Fruit fly (Drosophila melanogaster) whole organism, embryonic: ENCODE results near the gene CG10970.

Source experiments
- CG10431 ChIP-seq: fragments of 200-800 bp; sonication (Bioruptor generic); optimal IDR thresholded peaks from 3 replicates; lab custom pipeline; 2018; ENCODE audit warnings: missing biosample characterization, mild to moderate bottlenecking, missing genetic modification characterization
- CG12942 ChIP-seq: fragments of 200-800 bp; sonication (Bioruptor generic); optimal IDR thresholded peaks from 3 replicates; lab custom pipeline; 2016; ENCODE audit warnings: missing biosample characterization, missing genetic modification characterization
- CG15479 ChIP-seq: fragments of 200-800 bp; sonication (Bioruptor generic); optimal IDR thresholded peaks from 3 replicates; lab custom pipeline; 2019; ENCODE audit warnings: missing biosample characterization, mild to moderate bottlenecking, missing genetic modification characterization, moderate library complexity
- CG15696 ChIP-seq: fragments of 200-800 bp; sonication (Bioruptor generic); optimal IDR thresholded peaks from 2 replicates; lab custom pipeline; 2019; ENCODE audit warnings: missing biosample characterization, mild to moderate bottlenecking, missing genetic modification characterization, moderate library complexity
- CG1603 ChIP-seq: fragments of 200-800 bp; sonication (Bioruptor generic); optimal IDR thresholded peaks from 2 replicates; lab custom pipeline; 2019; ENCODE audit warnings: missing biosample characterization, mild to moderate bottlenecking, missing genetic modification characterization, moderate library complexity
- CG17328 ChIP-seq: fragments of 200-800 bp; sonication (Bioruptor generic); IDR thresholded peaks from 2 replicates; pipeline ENCODE4 v1.3.6; 2022; ENCODE audit warnings: missing biosample characterization, missing genetic modification characterization
- CG18764 ChIP-seq: fragments of 200-800 bp; sonication (Bioruptor generic); optimal IDR thresholded peaks from 3 replicates; lab custom pipeline; 2016; ENCODE audit warnings: missing biosample characterization, missing genetic modification characterization
- CG2889 ChIP-seq: fragments of 200-800 bp; sonication (Bioruptor generic); IDR thresholded peaks from 3 replicates; pipeline ENCODE4 v1.3.6; 2022; ENCODE audit warnings: missing biosample characterization, missing genetic modification characterization
- CG30403 ChIP-seq: fragments of 200-800 bp; sonication (Bioruptor generic); optimal IDR thresholded peaks from 3 replicates; lab custom pipeline; 2016; ENCODE audit warnings: missing biosample characterization, missing genetic modification characterization
- CG33213 ChIP-seq: fragments of 200-800 bp; sonication (Bioruptor generic); optimal IDR thresholded peaks from 3 replicates; lab custom pipeline; 2016; ENCODE audit warnings: missing biosample characterization, missing genetic modification characterization
- CG3407 ChIP-seq: fragments of 200-800 bp; sonication (Bioruptor generic); optimal IDR thresholded peaks from 2 replicates; lab custom pipeline; 2018; ENCODE audit warnings: missing biosample characterization, mild to moderate bottlenecking, missing genetic modification characterization
- CG34422 ChIP-seq: fragments of 200-800 bp; sonication (Bioruptor generic); IDR thresholded peaks from 3 replicates; pipeline ENCODE4 v1.3.6; 2022; ENCODE audit warnings: missing biosample characterization, missing genetic modification characterization
- CG4854 ChIP-seq: fragments of 200-800 bp; sonication (Bioruptor generic); optimal IDR thresholded peaks from 2 replicates; lab custom pipeline; 2016; ENCODE audit warnings: missing biosample characterization, missing genetic modification characterization, inconsistent platforms
- CG8765 ChIP-seq: fragments of 200-800 bp; sonication (Bioruptor generic); IDR thresholded peaks from 2 replicates; pipeline ENCODE4 v1.3.6; 2022; ENCODE audit warnings: missing biosample characterization, missing genetic modification characterization
- CG9932 ChIP-seq: fragments of 200-800 bp; sonication (Bioruptor generic); IDR thresholded peaks from 2 replicates; pipeline ENCODE4 v1.3.6; 2022; ENCODE audit warnings: missing biosample characterization, missing genetic modification characterization
- CHES-1-like ChIP-seq: fragments of 200-800 bp; sonication (Bioruptor generic); optimal IDR thresholded peaks from 2 replicates; lab custom pipeline; 2016; ENCODE audit warnings: missing biosample characterization, missing genetic modification characterization
- Dll ChIP-seq: fragments of 200-800 bp; sonication (Bioruptor generic); IDR thresholded peaks from 4 replicates; pipeline ENCODE4 v1.3.6; 2022; ENCODE audit warnings: missing biosample characterization, missing genetic modification characterization; ENCODE audit not compliant: partially characterized antibody
- ERR ChIP-seq: fragments of 200-800 bp; sonication (Bioruptor generic); optimal IDR thresholded peaks from 2 replicates; lab custom pipeline; 2016; ENCODE audit warnings: missing biosample characterization, missing genetic modification characterization
- Fer3 ChIP-seq: fragments of 200-800 bp; sonication (Bioruptor generic); optimal IDR thresholded peaks from 2 replicates; lab custom pipeline; 2018; ENCODE audit warnings: missing biosample characterization, mild to moderate bottlenecking, missing genetic modification characterization, moderate library complexity
- HmgZ ChIP-seq: fragments of 200-800 bp; sonication (Bioruptor generic); optimal IDR thresholded peaks from 2 replicates; lab custom pipeline; 2018; ENCODE audit warnings: missing biosample characterization, mild to moderate bottlenecking, missing genetic modification characterization
- Hr3 ChIP-seq: fragments of 200-800 bp; sonication (Bioruptor generic); optimal IDR thresholded peaks from 3 replicates; lab custom pipeline; 2016; ENCODE audit warnings: missing biosample characterization, missing genetic modification characterization
- MTF-1 ChIP-seq: fragments of 200-800 bp; sonication (Bioruptor generic); optimal IDR thresholded peaks from 2 replicates; lab custom pipeline; 2018; ENCODE audit warnings: missing biosample characterization, mild to moderate bottlenecking, missing genetic modification characterization, borderline replicate concordance
- Nf-YC ChIP-seq: fragments of 200-800 bp; optimal IDR thresholded peaks from 3 replicates; lab custom pipeline; 2019; ENCODE audit warnings: missing biosample characterization, mild to moderate bottlenecking, missing genetic modification characterization, moderate library complexity
- Sox100B ChIP-seq: fragments of 200-800 bp; sonication (Bioruptor generic); optimal IDR thresholded peaks from 3 replicates; lab custom pipeline; 2018; ENCODE audit warnings: missing biosample characterization, mild to moderate bottlenecking, missing genetic modification characterization
- TFAM ChIP-seq: fragments of 200-800 bp; sonication (Bioruptor generic); optimal IDR thresholded peaks from 2 replicates; lab custom pipeline; 2017; ENCODE audit warnings: missing biosample characterization, missing genetic modification characterization, inconsistent platforms
- Taf1 ChIP-seq: fragments of 200-800 bp; sonication (Bioruptor generic); IDR thresholded peaks from 2 replicates; pipeline ENCODE4 v1.3.6; 2022; ENCODE audit warnings: missing biosample characterization, missing genetic modification characterization
- amos ChIP-seq: fragments of 200-800 bp; sonication (Bioruptor generic); IDR thresholded peaks from 2 replicates; pipeline ENCODE4 v1.3.6; 2022; ENCODE audit warnings: missing biosample characterization, missing genetic modification characterization; ENCODE audit not compliant: partially characterized antibody
- ase ChIP-seq: fragments of 200-800 bp; sonication (Bioruptor generic); IDR thresholded peaks from 3 replicates; pipeline ENCODE4 v1.3.6; 2022; ENCODE audit warnings: missing biosample characterization, missing genetic modification characterization
- br ChIP-seq: fragments of >200 bp; optimal IDR thresholded peaks from 2 replicates; lab custom pipeline; 2017
- dmrt11E ChIP-seq: fragments of 200-800 bp; sonication (Bioruptor generic); optimal IDR thresholded peaks from 3 replicates; lab custom pipeline; 2018; ENCODE audit warnings: missing biosample characterization, mild to moderate bottlenecking, missing genetic modification characterization, moderate library complexity
- gcm2 ChIP-seq: fragments of 200-800 bp; sonication (Bioruptor generic); optimal IDR thresholded peaks from 2 replicates; lab custom pipeline; 2016; ENCODE audit warnings: missing biosample characterization, missing genetic modification characterization
- grn ChIP-seq: fragments of 200-800 bp; sonication (Bioruptor generic); optimal IDR thresholded peaks from 3 replicates; lab custom pipeline; 2017; ENCODE audit warnings: missing biosample characterization, missing genetic modification characterization
- gro ChIP-seq: fragments of 200-800 bp; sonication (Bioruptor generic); optimal IDR thresholded peaks from 2 replicates; lab custom pipeline; 2016; ENCODE audit warnings: missing biosample characterization, missing genetic modification characterization
- ham ChIP-seq: fragments of 200-800 bp; sonication (Bioruptor generic); IDR thresholded peaks from 2 replicates; pipeline ENCODE4 v1.3.6; 2022; ENCODE audit warnings: missing biosample characterization, missing genetic modification characterization
- jigr1 ChIP-seq: fragments of 200-800 bp; sonication (Bioruptor generic); IDR thresholded peaks from 3 replicates; pipeline ENCODE4 v1.3.6; 2022; ENCODE audit warnings: missing biosample characterization, missing genetic modification characterization
- jumu ChIP-seq: fragments of 200-800 bp; sonication (Bioruptor generic); optimal IDR thresholded peaks from 3 replicates; lab custom pipeline; 2016; ENCODE audit warnings: missing biosample characterization, missing genetic modification characterization
- ken ChIP-seq: fragments of 200-800 bp; sonication (Bioruptor generic); IDR thresholded peaks from 3 replicates; pipeline ENCODE4 v1.3.6; 2022; ENCODE audit warnings: missing biosample characterization, missing genetic modification characterization
- luna ChIP-seq: fragments of 200-800 bp; sonication (Bioruptor generic); optimal IDR thresholded peaks from 2 replicates; lab custom pipeline; 2016; ENCODE audit warnings: missing biosample characterization, missing genetic modification characterization
- onecut ChIP-seq: fragments of 200-800 bp; sonication (Bioruptor generic); IDR thresholded peaks from 2 replicates; pipeline ENCODE4 v1.3.6; 2022; ENCODE audit warnings: missing biosample characterization, missing genetic modification characterization
- p53 ChIP-seq: fragments of 200-800 bp; sonication (Bioruptor generic); optimal IDR thresholded peaks from 2 replicates; lab custom pipeline; 2016; ENCODE audit warnings: missing biosample characterization, missing genetic modification characterization
- pita ChIP-seq: fragments of 200-800 bp; sonication (Bioruptor generic); optimal IDR thresholded peaks from 2 replicates; lab custom pipeline; 2017; ENCODE audit warnings: missing biosample characterization, mild to moderate bottlenecking, missing genetic modification characterization
- prd ChIP-seq, 3 experiments: fragments of >200 bp in 2 of 3; fragments of 200-800 bp in 1 of 3; sonication (Bioruptor generic) in 1 of 3; optimal IDR thresholded peaks in 2 of 3; IDR thresholded peaks in 1 of 3; 2 replicates in 2 of 3; 3 replicates in 1 of 3; pipeline versions ENCODE4 v1.3.6 to Lab custom; 2017 to 2022; ENCODE audit warnings: missing biosample characterization in 1 of 3, missing genetic modification characterization in 1 of 3
- row ChIP-seq: fragments of 200-800 bp; sonication (Bioruptor generic); IDR thresholded peaks from 3 replicates; pipeline ENCODE4 v1.3.6; 2022; ENCODE audit warnings: missing biosample characterization, missing genetic modification characterization
- sc ChIP-seq, 3 experiments: fragments of >200 bp in 2 of 3; fragments of 200-800 bp in 1 of 3; sonication (Bioruptor generic) in 1 of 3; optimal IDR thresholded peaks; 2 replicates in 2 of 3; 3 replicates in 1 of 3; lab custom pipeline; 2017; ENCODE audit warnings: mild to moderate bottlenecking in 1 of 3, missing biosample characterization in 1 of 3, missing genetic modification characterization in 1 of 3, missing genetic modification reagents in 1 of 3
- schlank ChIP-seq: fragments of 200-800 bp; sonication (Bioruptor generic); optimal IDR thresholded peaks from 2 replicates; lab custom pipeline; 2018; ENCODE audit warnings: missing biosample characterization, mild to moderate bottlenecking, missing genetic modification characterization
- sisA ChIP-seq: fragments of 200-800 bp; sonication (Bioruptor generic); IDR thresholded peaks from 2 replicates; pipeline ENCODE4 v1.3.6; 2022; ENCODE audit warnings: missing biosample characterization, missing genetic modification characterization
- slbo ChIP-seq: fragments of 200-800 bp; sonication (Bioruptor generic); IDR thresholded peaks from 2 replicates; pipeline ENCODE4 v1.3.6; 2022; ENCODE audit warnings: missing biosample characterization, missing genetic modification characterization
- sna ChIP-seq: fragments of 200-800 bp; sonication (Bioruptor generic); IDR thresholded peaks from 2 replicates; pipeline ENCODE4 v1.3.6; 2022; ENCODE audit warnings: missing biosample characterization, missing genetic modification characterization; ENCODE audit not compliant: partially characterized antibody
- sug ChIP-seq: fragments of 200-800 bp; optimal IDR thresholded peaks from 2 replicates; lab custom pipeline; 2019; ENCODE audit warnings: missing biosample characterization, mild to moderate bottlenecking, missing genetic modification characterization, moderate library complexity
- tgo ChIP-seq: fragments of 200-800 bp; sonication (Bioruptor generic); IDR thresholded peaks from 3 replicates; pipeline ENCODE4 v1.3.6; 2022; ENCODE audit warnings: missing biosample characterization, missing genetic modification characterization

CG10970 gene

dm6 chrX:9047725-9048384 lies 23.4 kb downstream of the CG10970 start (continued):
- TF ChIP-seq TFAM, result no peak
- peak; percentile 40; the same call in 1 of the 2 replicates for TF ChIP-seq sisA
- TF ChIP-seq sug (tag; lab: Kevin White, UChicago), result no peak
- no peak for TF ChIP-seq CG9932 (GFP tag; lab: Robert Waterston, UW)
- TF ChIP-seq CG17328, result peak; percentile 60; the same call in 1 of the 2 replicates
- TF ChIP-seq ham, result no peak
- peak; percentile 32 for TF ChIP-seq Fer3
- TF ChIP-seq gro (GFP tag; lab: Kevin White, UChicago), result no peak
- peak; percentile 55 for TF ChIP-seq Nf-YC (tag; lab: Kevin White, UChicago)
- no peak for TF ChIP-seq prd (optimal IDR thresholded peaks at IDR 0.05; lab: Kevin White, UChicago)
- TF ChIP-seq prd (GFP tag; IDR thresholded peaks at IDR 0.05; lab: Robert Waterston, UW), result peak; percentile 59; the same call in 2 of the 3 replicates
- peak; percentile 1 for TF ChIP-seq CHES-1-like (GFP tag; lab: Kevin White, UChicago)
- peak; percentile 75 for TF ChIP-seq CG30403 (GFP tag; lab: Kevin White, UChicago)
- TF ChIP-seq MTF-1 (GFP tag; lab: Kevin White, UChicago), result peak; percentile 5
- no peak for TF ChIP-seq CG8765
- TF ChIP-seq CG15696 (tag; lab: Kevin White, UChicago), result peak; percentile 81
- peak; percentile 78 for TF ChIP-seq row (GFP tag; lab: Robert Waterston, UW)
- TF ChIP-seq HmgZ (tag; lab: Kevin White, UChicago), result no peak
- no peak for TF ChIP-seq luna (GFP tag; lab: Kevin White, UChicago)
- TF ChIP-seq ase, result no peak
- TF ChIP-seq grn, result peak; percentile 87
- no peak for TF ChIP-seq sc (optimal IDR thresholded peaks at IDR 0.05; lab: Kevin White, UChicago)
- TF ChIP-seq sc (GFP tag; optimal IDR thresholded peaks at IDR 0.05; lab: Kevin White, UChicago), result peak; percentile 60
- no peak for TF ChIP-seq jigr1 (GFP tag; lab: Robert Waterston, UW)
- no peak for TF ChIP-seq CG4854 (GFP tag; lab: Kevin White, UChicago)
- TF ChIP-seq dmrt11E (tag; lab: Kevin White, UChicago), result peak; percentile 88
- no peak for TF ChIP-seq pita (GFP tag; lab: Kevin White, UChicago)
- peak; percentile 49 for TF ChIP-seq onecut
- TF ChIP-seq ken, result peak; percentile 45; the same call in 1 of the 3 replicates
- TF ChIP-seq sna (GFP tag; lab: Robert Waterston, UW), result no peak
- no peak for TF ChIP-seq amos (GFP tag; lab: Robert Waterston, UW)
- TF ChIP-seq jumu (GFP tag; lab: Kevin White, UChicago), result no peak
- TF ChIP-seq ERR (GFP tag; lab: Kevin White, UChicago), result no peak
- TF ChIP-seq Sox100B (GFP tag; lab: Kevin White, UChicago), result peak; percentile 74
- TF ChIP-seq CG18764 (GFP tag; lab: Kevin White, UChicago), result no peak
- no peak for TF ChIP-seq br (lab: Kevin White, UChicago)
- TF ChIP-seq slbo (GFP tag; lab: Robert Waterston, UW), result no peak
- TF ChIP-seq schlank (tag; lab: Kevin White, UChicago), result no peak
- no peak for TF ChIP-seq CG15479 (GFP tag; lab: Kevin White, UChicago)
- no peak for TF ChIP-seq CG12942
- TF ChIP-seq gcm2 (GFP tag; lab: Kevin White, UChicago), result no peak
- TF ChIP-seq CG3407 (GFP tag; lab: Kevin White, UChicago), result peak; percentile 56
- TF ChIP-seq Dll (GFP tag; lab: Robert Waterston, UW), result no peak
- TF ChIP-seq tgo (GFP tag; lab: Robert Waterston, UW), result peak; percentile 31; the same call in 1 of the 3 replicates
- peak; percentile 55 for TF ChIP-seq Hr3 (GFP tag; lab: Kevin White, UChicago)
- no peak for TF ChIP-seq CG33213
- no peak for TF ChIP-seq CG2889 (GFP tag; lab: Robert Waterston, UW)
- no peak for TF ChIP-seq CG1603 (tag; lab: Kevin White, UChicago)
- TF ChIP-seq CG10431, result peak; percentile 30
- no peak for TF ChIP-seq p53 (GFP tag; lab: Kevin White, UChicago)
- TF ChIP-seq CG34422 (GFP tag; lab: Robert Waterston, UW), result peak; percentile 54; the same call in 1 of the 3 replicates
- no peak for TF ChIP-seq Taf1 (GFP tag; lab: Robert Waterston, UW)
